Fruit fly (Drosophila melanogaster) whole organism, embryonic: ENCODE results near the gene Sytbeta.

Experiments used
- Atf6 ChIP-seq: fragments of 200-800 bp; sonication (Bioruptor generic); IDR thresholded peaks from 2 replicates; pipeline ENCODE4 v1.3.6; 2022; ENCODE audit warnings: missing biosample characterization, missing genetic modification characterization
- CG11085 ChIP-seq: fragments of 200-800 bp; sonication (Bioruptor generic); IDR thresholded peaks from 2 replicates; pipeline ENCODE4 v1.3.6; 2022; ENCODE audit warnings: missing biosample characterization, missing genetic modification characterization
- CG11247 ChIP-seq: fragments of 200-800 bp; sonication (Bioruptor generic); IDR thresholded peaks from 2 replicates; pipeline ENCODE4 v1.3.6; 2022; ENCODE audit warnings: missing biosample characterization, missing genetic modification characterization
- CG11456 ChIP-seq: fragments of 200-800 bp; sonication (Bioruptor generic); IDR thresholded peaks from 3 replicates; pipeline ENCODE4 v1.3.6; 2022; ENCODE audit warnings: missing biosample characterization, missing genetic modification characterization
- CG1233 ChIP-seq: fragments of 200-800 bp; sonication (Bioruptor generic); optimal IDR thresholded peaks from 4 replicates; lab custom pipeline; 2018; ENCODE audit warnings: missing biosample characterization, mild to moderate bottlenecking, missing genetic modification characterization
- CG13894 ChIP-seq: fragments of 200-800 bp; sonication (Bioruptor generic); optimal IDR thresholded peaks from 3 replicates; lab custom pipeline; 2018; ENCODE audit warnings: missing biosample characterization, mild to moderate bottlenecking, missing genetic modification characterization, moderate library complexity
- CG1603 ChIP-seq: fragments of 200-800 bp; sonication (Bioruptor generic); optimal IDR thresholded peaks from 2 replicates; lab custom pipeline; 2019; ENCODE audit warnings: missing biosample characterization, mild to moderate bottlenecking, missing genetic modification characterization, moderate library complexity
- CG2199 ChIP-seq: fragments of 200-800 bp; sonication (Bioruptor generic); IDR thresholded peaks from 3 replicates; pipeline ENCODE4 v1.3.6; 2022; ENCODE audit warnings: missing biosample characterization, missing genetic modification characterization
- CG2202 ChIP-seq: fragments of 200-800 bp; sonication (Bioruptor generic); optimal IDR thresholded peaks from 2 replicates; lab custom pipeline; 2018; ENCODE audit warnings: missing biosample characterization, mild to moderate bottlenecking, missing genetic modification characterization
- CG32767 ChIP-seq: fragments of 200-800 bp; sonication (Bioruptor generic); IDR thresholded peaks from 2 replicates; pipeline ENCODE4 v1.3.6; 2022; ENCODE audit warnings: missing biosample characterization, missing genetic modification characterization
- CG3407 ChIP-seq: fragments of 200-800 bp; sonication (Bioruptor generic); optimal IDR thresholded peaks from 2 replicates; lab custom pipeline; 2018; ENCODE audit warnings: missing biosample characterization, mild to moderate bottlenecking, missing genetic modification characterization
- CG6791 ChIP-seq: fragments of 200-800 bp; sonication (Bioruptor generic); IDR thresholded peaks from 3 replicates; pipeline ENCODE4 v1.3.6; 2022; ENCODE audit warnings: missing biosample characterization, missing genetic modification characterization; ENCODE audit not compliant: partially characterized antibody
- Dek ChIP-seq: fragments of 200-800 bp; sonication (Bioruptor generic); optimal IDR thresholded peaks from 3 replicates; lab custom pipeline; 2019; ENCODE audit warnings: missing biosample characterization, mild to moderate bottlenecking, missing genetic modification characterization, moderate library complexity
- Drgx ChIP-seq: fragments of 200-800 bp; sonication (Bioruptor generic); IDR thresholded peaks from 2 replicates; pipeline ENCODE4 v1.3.6; 2022; ENCODE audit warnings: missing biosample characterization, missing genetic modification characterization
- Elba2 ChIP-seq: fragments of 200-800 bp; sonication (Bioruptor generic); optimal IDR thresholded peaks from 3 replicates; lab custom pipeline; 2016; ENCODE audit warnings: missing biosample characterization, missing genetic modification characterization
- Ets65A ChIP-seq: fragments of 200-800 bp; sonication (Bioruptor generic); peaks from one replicate; lab custom pipeline; 2016; ENCODE audit warnings: missing biosample characterization, missing genetic modification characterization
- H2.0 ChIP-seq: fragments of 200-800 bp; sonication (Bioruptor generic); IDR thresholded peaks from 2 replicates; pipeline ENCODE4 v1.3.6; 2022; ENCODE audit warnings: missing biosample characterization, missing genetic modification characterization
- HLH3B ChIP-seq: fragments of 200-800 bp; sonication (Bioruptor generic); IDR thresholded peaks from 2 replicates; pipeline ENCODE4 v1.3.6; 2022; ENCODE audit warnings: missing biosample characterization, missing genetic modification characterization
- Kr ChIP-seq: fragments of 200-800 bp; sonication (Bioruptor generic); optimal IDR thresholded peaks from 2 replicates; lab custom pipeline; 2017; ENCODE audit warnings: missing biosample characterization, mild to moderate bottlenecking, missing genetic modification characterization
- MTF-1 ChIP-seq: fragments of 200-800 bp; sonication (Bioruptor generic); optimal IDR thresholded peaks from 2 replicates; lab custom pipeline; 2018; ENCODE audit warnings: missing biosample characterization, mild to moderate bottlenecking, missing genetic modification characterization, borderline replicate concordance
- Med ChIP-seq: fragments of 200-800 bp; sonication (Bioruptor generic); peaks from one replicate; lab custom pipeline; 2016; ENCODE audit warnings: missing biosample characterization, missing genetic modification characterization, mild to moderate bottlenecking, inconsistent platforms, moderate library complexity
- Nf-YC ChIP-seq: fragments of 200-800 bp; optimal IDR thresholded peaks from 3 replicates; lab custom pipeline; 2019; ENCODE audit warnings: missing biosample characterization, mild to moderate bottlenecking, missing genetic modification characterization, moderate library complexity
- Vsx1 ChIP-seq: fragments of 200-800 bp; sonication (Bioruptor generic); optimal IDR thresholded peaks from 2 replicates; lab custom pipeline; 2017; ENCODE audit warnings: missing biosample characterization, mild to moderate bottlenecking, missing genetic modification characterization, missing genetic modification reagents
- amos ChIP-seq: fragments of 200-800 bp; sonication (Bioruptor generic); IDR thresholded peaks from 2 replicates; pipeline ENCODE4 v1.3.6; 2022; ENCODE audit warnings: missing biosample characterization, missing genetic modification characterization; ENCODE audit not compliant: partially characterized antibody
- aop ChIP-seq: fragments of 200-800 bp; sonication (Bioruptor generic); IDR thresholded peaks from 2 replicates; pipeline ENCODE4 v1.3.6; 2022; ENCODE audit warnings: missing biosample characterization, missing genetic modification characterization
- ara ChIP-seq: fragments of 200-800 bp; sonication (Bioruptor generic); IDR thresholded peaks from 2 replicates; pipeline ENCODE4 v1.3.6; 2022; ENCODE audit warnings: missing biosample characterization, missing genetic modification characterization
- cad ChIP-seq: fragments of >200 bp; optimal IDR thresholded peaks from 2 replicates; lab custom pipeline; 2017; ENCODE audit warnings: missing biosample characterization, missing genetic modification characterization
- cg ChIP-seq: fragments of 200-800 bp; sonication (Bioruptor generic); optimal IDR thresholded peaks from 3 replicates; lab custom pipeline; 2019; ENCODE audit warnings: missing biosample characterization, mild to moderate bottlenecking, missing genetic modification characterization, moderate library complexity
- chm ChIP-seq: fragments of 200-800 bp; sonication (Bioruptor generic); IDR thresholded peaks from 2 replicates; pipeline ENCODE4 v1.3.6; 2022; ENCODE audit warnings: missing biosample characterization, missing genetic modification characterization
- chn ChIP-seq: fragments of 200-800 bp; sonication (Bioruptor generic); optimal IDR thresholded peaks from 2 replicates; lab custom pipeline; 2016; ENCODE audit warnings: missing biosample characterization, missing genetic modification characterization
- crol ChIP-seq: fragments of 200-800 bp; sonication (Bioruptor generic); IDR thresholded peaks from 2 replicates; pipeline ENCODE4 v1.3.6; 2022; ENCODE audit warnings: missing biosample characterization, missing genetic modification characterization
- fd102C ChIP-seq: fragments of 200-800 bp; sonication (Bioruptor generic); optimal IDR thresholded peaks from 2 replicates; lab custom pipeline; 2018; ENCODE audit warnings: missing biosample characterization, mild to moderate bottlenecking, missing genetic modification characterization, moderate library complexity
- fru ChIP-seq: fragments of >200 bp; optimal IDR thresholded peaks from 2 replicates; lab custom pipeline; 2017
- kni ChIP-seq: fragments of 200-800 bp; sonication (Bioruptor generic); optimal IDR thresholded peaks from 3 replicates; lab custom pipeline; 2017; ENCODE audit warnings: mild to moderate bottlenecking, missing biosample characterization, missing genetic modification reagents, missing genetic modification characterization
- nom ChIP-seq: fragments of 200-800 bp; sonication (Bioruptor generic); optimal IDR thresholded peaks from 2 replicates; lab custom pipeline; 2017; ENCODE audit warnings: missing biosample characterization, missing genetic modification characterization, mild to moderate bottlenecking, moderate library complexity, missing genetic modification reagents
- oc ChIP-seq: fragments of 200-800 bp; sonication (Bioruptor generic); optimal IDR thresholded peaks from 2 replicates; lab custom pipeline; 2018; ENCODE audit warnings: missing biosample characterization, mild to moderate bottlenecking, missing genetic modification characterization, moderate library complexity
- otp ChIP-seq: fragments of 200-800 bp; sonication (Bioruptor generic); IDR thresholded peaks from 3 replicates; pipeline ENCODE4, ENCODE4 v1.3.6; 2022; ENCODE audit warnings: missing biosample characterization, missing genetic modification characterization
- pros ChIP-seq: fragments of 200-800 bp; sonication (Bioruptor generic); optimal IDR thresholded peaks from 3 replicates; lab custom pipeline; 2019; ENCODE audit warnings: missing biosample characterization, mild to moderate bottlenecking, missing genetic modification characterization, moderate library complexity
- rib ChIP-seq: fragments of 200-800 bp; sonication (Bioruptor generic); IDR thresholded peaks from 2 replicates; pipeline ENCODE4 v1.3.6; 2022; ENCODE audit warnings: missing biosample characterization, missing genetic modification characterization
- sc ChIP-seq, 3 experiments: fragments of >200 bp in 2 of 3; fragments of 200-800 bp in 1 of 3; sonication (Bioruptor generic) in 1 of 3; optimal IDR thresholded peaks; 2 replicates in 2 of 3; 3 replicates in 1 of 3; lab custom pipeline; 2017; ENCODE audit warnings: mild to moderate bottlenecking in 1 of 3, missing biosample characterization in 1 of 3, missing genetic modification characterization in 1 of 3, missing genetic modification reagents in 1 of 3
- sd ChIP-seq: fragments of 200-800 bp; sonication (Bioruptor generic); optimal IDR thresholded peaks from 3 replicates; lab custom pipeline; 2018; ENCODE audit warnings: missing biosample characterization, mild to moderate bottlenecking, missing genetic modification characterization, moderate library complexity
- sna ChIP-seq: fragments of 200-800 bp; sonication (Bioruptor generic); IDR thresholded peaks from 2 replicates; pipeline ENCODE4 v1.3.6; 2022; ENCODE audit warnings: missing biosample characterization, missing genetic modification characterization; ENCODE audit not compliant: partially characterized antibody
- tll ChIP-seq, 2 experiments: fragments of 200-800 bp in 1 of 2; fragments of >200 bp in 1 of 2; sonication (Bioruptor generic) in 1 of 2; optimal IDR thresholded peaks; 2 replicates each; lab custom pipeline; 2017 to 2019; ENCODE audit warnings: missing biosample characterization in 2 of 2, missing genetic modification characterization in 2 of 2, mild to moderate bottlenecking in 1 of 2, moderate library complexity in 1 of 2
- z ChIP-seq: fragments of 200-800 bp; sonication (Bioruptor generic); IDR thresholded peaks from 3 replicates; pipeline ENCODE4 v1.3.6; 2022; ENCODE audit warnings: missing biosample characterization, missing genetic modification characterization
- zen2 ChIP-seq: fragments of 200-800 bp; sonication (Bioruptor generic); IDR thresholded peaks from 3 replicates; pipeline ENCODE4 v1.3.6; 2022; ENCODE audit warnings: missing biosample characterization, missing genetic modification characterization; ENCODE audit not compliant: partially characterized antibody
- zfh1 ChIP-seq: fragments of 200-800 bp; sonication (Bioruptor generic); IDR thresholded peaks from 3 replicates; pipeline ENCODE4 v1.3.6; 2022; ENCODE audit warnings: missing biosample characterization, missing genetic modification characterization

Sytbeta gene

dm6 chr3L:14979332-14979731 lies 85.4 kb downstream of the Sytbeta start, which contains the start of gene CG3349 (continued):
- no peak for TF ChIP-seq Nf-YC
- TF ChIP-seq fru (lab: Kevin White, UChicago), result no peak
- no peak for TF ChIP-seq CG1603 (tag; lab: Kevin White, UChicago)
- TF ChIP-seq tll (GFP tag; optimal IDR thresholded peaks at IDR 0.05; lab: Kevin White, UChicago), result peak in 1 of 2 experiments; percentile 23
- TF ChIP-seq Kr (GFP tag; lab: Kevin White, UChicago), result no peak
- TF ChIP-seq CG11247, result no peak
- TF ChIP-seq, all 482 proteins: peak for 8

- 0 out of 2 replicates have a peak, but pooled peaks have one; percentile 9 for TF ChIP-seq CG32767 (GFP tag; lab: Robert Waterston, UW)
- TF ChIP-seq CG6791 (GFP tag; lab: Robert Waterston, UW), result 0 out of 3 replicates have a peak, but pooled peaks have one; percentile 29
- TF ChIP-seq sd (tag; lab: Kevin White, UChicago), result peak; percentile 57
- TF ChIP-seq Drgx (GFP tag; lab: Robert Waterston, UW), result 0 out of 2 replicates have a peak, but pooled peaks have one; percentile 22
- no peak for TF ChIP-seq H2.0
- TF ChIP-seq HLH3B, result 0 out of 2 replicates have a peak, but pooled peaks have one; percentile 18
- peak; percentile 87 for TF ChIP-seq crol
- peak; percentile 89 for TF ChIP-seq kni (GFP tag; lab: Kevin White, UChicago)
- 0 out of 2 replicates have a peak, but pooled peaks have one; percentile 19 for TF ChIP-seq ara (GFP tag; lab: Robert Waterston, UW)
- peak; percentile 61; the same call in 1 of the 2 replicates for TF ChIP-seq rib (GFP tag; lab: Robert Waterston, UW)
- peak; percentile 85 for TF ChIP-seq z (GFP tag; lab: Robert Waterston, UW)
- TF ChIP-seq aop (GFP tag; lab: Robert Waterston, UW), result 0 out of 2 replicates have a peak, but pooled peaks have one; percentile 31
- no peak for TF ChIP-seq fd102C
- TF ChIP-seq nom, result peak; percentile 40
- TF ChIP-seq CG2202, result no peak
- TF ChIP-seq otp, result peak; percentile 48; the same call in 1 of the 3 replicates
- peak; percentile 50 for TF ChIP-seq cg (GFP tag; lab: Kevin White, UChicago)
- TF ChIP-seq Med (GFP tag; lab: Kevin White, UChicago), result peak; percentile 37
- peak; percentile 80 for TF ChIP-seq Ets65A (GFP tag; lab: Kevin White, UChicago)
- no peak for TF ChIP-seq Elba2
- no peak for TF ChIP-seq sc (optimal IDR thresholded peaks at IDR 0.05; lab: Kevin White, UChicago)
- no peak for TF ChIP-seq sc (GFP tag; optimal IDR thresholded peaks at IDR 0.05; lab: Kevin White, UChicago)
- peak; percentile 14 for TF ChIP-seq oc
- TF ChIP-seq CG11456 (GFP tag; lab: Robert Waterston, UW), result 0 out of 3 replicates have a peak, but pooled peaks have one; percentile 63
- TF ChIP-seq chn (GFP tag; lab: Kevin White, UChicago), result peak; percentile 4
- TF ChIP-seq chm, result peak; percentile 60; the same call in 1 of the 2 replicates
- peak; percentile 49; the same call in 1 of the 3 replicates for TF ChIP-seq CG2199
- TF ChIP-seq pros (GFP tag; lab: Kevin White, UChicago), result peak; percentile 51
- no peak for TF ChIP-seq CG11085 (GFP tag; lab: Robert Waterston, UW)
Observed at dm6 chr3L:14978496-14978894, 86.3 kb downstream of the Sytbeta start.

dm6 chr3L:14977536-14978495 lies 87.0 kb downstream of the Sytbeta start:
- TF ChIP-seq amos (peak; percentile 41; the same call in 1 of the 2 replicates), sna (GFP tag; lab: Robert Waterston, UW) (peak; percentile 60; the same call in 1 of the 2 replicates), zen2 (GFP tag; lab: Robert Waterston, UW) (0 out of 3 replicates have a peak, but pooled peaks have one; percentile 17), Vsx1 (GFP tag; lab: Kevin White, UChicago) (no peak), MTF-1 (GFP tag; lab: Kevin White, UChicago) (peak; percentile 38), CG3407 (GFP tag; lab: Kevin White, UChicago) (no peak), cad (GFP tag; lab: Kevin White, UChicago) (peak; percentile 64), Dek (tag; lab: Kevin White, UChicago) (no peak), zfh1 (GFP tag; lab: Robert Waterston, UW) (peak; percentile 70), Atf6 (GFP tag; lab: Robert Waterston, UW) (0 out of 2 replicates have a peak, but pooled peaks have one; percentile 8), oc (peak; percentile 54), CG13894 (tag; lab: Kevin White, UChicago) (no peak), CG1233 (GFP tag; lab: Kevin White, UChicago) (peak; percentile 30)
